Worm (Caenorhabditis elegans): ENCODE data around the gene C43F9.11.

Gene C43F9.11

ce11 chrIV:10561605-10562004 lies 35.0 kb upstream of the C43F9.11 start, which contains the start of gene him-8 (continued):
- TF ChIP-seq nhr-6 (tag; optimal IDR thresholded peaks at IDR 0.05) (no peak), zfp-2 (tag; optimal IDR thresholded peaks at IDR 0.05) (no peak)

- no peak for TF ChIP-seq sdz-12 (GFP tag; optimal IDR thresholded peaks at IDR 0.05)
- peak; percentile 97 for TF ChIP-seq aha-1 (tag)
- TF ChIP-seq mdl-1 (tag; optimal IDR thresholded peaks at IDR 0.05), result no peak
Measured at ce11 chrIV:10564613-10565012, 32.0 kb upstream of the C43F9.11 start.

- no peak for TF ChIP-seq nhr-41 (GFP tag; IDR thresholded peaks at IDR 0.05)
- no peak for TF ChIP-seq ceh-82 (tag; optimal IDR thresholded peaks at IDR 0.05)
- no peak for TF ChIP-seq daf-12 (tag; optimal IDR thresholded peaks at IDR 0.05)
- TF ChIP-seq skn-1 (tag; optimal IDR thresholded peaks at IDR 0.05), result no peak
- TF ChIP-seq ces-1 (GFP tag; optimal IDR thresholded peaks at IDR 0.05), result peak; percentile 68
- TF ChIP-seq mxl-3 (GFP tag; optimal IDR thresholded peaks at IDR 0.05), result no peak
Measured at ce11 chrIV:10565282-10565681, 31.3 kb upstream of the C43F9.11 start.

- no peak for TF ChIP-seq ZK337.2 (GFP tag; IDR thresholded peaks at IDR 0.05)
- peak in 1 of 2 experiments; percentile 95 for TF ChIP-seq unc-62 (GFP tag; optimal IDR thresholded peaks at IDR 0.05 in 1 of 2)
- no peak for TF ChIP-seq unc-62 (tag; optimal IDR thresholded peaks at IDR 0.05)
Measured at ce11 chrIV:10567822-10568221, 28.8 kb upstream of the C43F9.11 start.

ce11 chrIV:10570065-10570464 lies 26.5 kb upstream of the C43F9.11 start:
- TF ChIP-seq madf-5 (GFP tag; IDR thresholded peaks at IDR 0.05) (no peak), nhr-10 (tag; optimal IDR thresholded peaks at IDR 0.05) (no peak), ceh-82 (tag; optimal IDR thresholded peaks at IDR 0.05) (no peak), nhr-25 (tag; optimal IDR thresholded peaks at IDR 0.05; ENCODE audit: borderline replicate concordance, insufficient read depth) (no peak)

- no peak for TF ChIP-seq duxl-1 (tag; optimal IDR thresholded peaks at IDR 0.05; ENCODE audit: poor library complexity)
- TF ChIP-seq nhr-11 (tag; optimal IDR thresholded peaks at IDR 0.05), result no peak
- TF ChIP-seq ceh-20 (GFP tag; IDR thresholded peaks at IDR 0.05), result no peak
- TF ChIP-seq T26A8.4 (GFP tag; IDR thresholded peaks at IDR 0.05), result no peak
- no peak for TF ChIP-seq zip-11 (GFP tag; IDR thresholded peaks at IDR 0.05)
- no peak for TF ChIP-seq arid-1 (GFP tag; conservative IDR thresholded peaks at IDR 0.05)
- TF ChIP-seq attf-4 (tag; optimal IDR thresholded peaks at IDR 0.05), result no peak
- no peak for TF ChIP-seq zfp-2 (tag; optimal IDR thresholded peaks at IDR 0.05)
- no peak for TF ChIP-seq nhr-25 (tag; optimal IDR thresholded peaks at IDR 0.05; ENCODE audit: borderline replicate concordance, insufficient read depth)
- no peak for TF ChIP-seq nhr-76 (tag; optimal IDR thresholded peaks at IDR 0.05)
- no peak for TF ChIP-seq cey-2 (tag; optimal IDR thresholded peaks at IDR 0.05; ENCODE audit: borderline replicate concordance, insufficient read depth)
Measured at ce11 chrIV:10571020-10571419, 25.6 kb upstream of the C43F9.11 start.

- TF ChIP-seq ces-1 (GFP tag; optimal IDR thresholded peaks at IDR 0.05) (peak; percentile 81), fkh-10 (GFP tag; optimal IDR thresholded peaks at IDR 0.05) (peak; percentile 67), F44E2.7 (GFP tag; IDR thresholded peaks at IDR 0.05) (no peak)
Measured at ce11 chrIV:10573471-10573870, 23.1 kb upstream of the C43F9.11 start.

- TF ChIP-seq aha-1 (tag) (peak; percentile 81), madf-9 (GFP tag; conservative IDR thresholded peaks at IDR 0.05) (no peak)
Measured at ce11 chrIV:10574471-10574870, 22.1 kb upstream of the C43F9.11 start.

Measured in whole organism, L4 larva.